Fruit fly (Drosophila melanogaster) whole organism, prepupa: ENCODE measurements around the gene CG10589.

Experiments used
- CG11294 ChIP-seq: fragments of 200-800 bp; sonication (Bioruptor generic); IDR thresholded peaks from 2 replicates; pipeline ENCODE4 v1.3.6; 2022; ENCODE audit warnings: missing biosample characterization, missing genetic modification characterization
- CG8319 ChIP-seq: fragments of 200-800 bp; sonication (Bioruptor generic); optimal IDR thresholded peaks from 3 replicates; lab custom pipeline; 2016; ENCODE audit warnings: missing biosample characterization, missing genetic modification characterization
- lz ChIP-seq: fragments of 200-800 bp; sonication (Bioruptor generic); optimal IDR thresholded peaks from 3 replicates; lab custom pipeline; 2016; ENCODE audit warnings: missing biosample characterization, missing genetic modification characterization

dm6 chr3L:20976967-20977720 lies 49.5 kb downstream of the CG10589 start:
- no peak for TF ChIP-seq lz (GFP tag; lab: Kevin White, UChicago)
- no peak for TF ChIP-seq CG8319
- no peak for TF ChIP-seq CG11294 (GFP tag; lab: Robert Waterston, UW)
